Worm (Caenorhabditis elegans) whole organism, L4/young adult: ENCODE results near the gene C27D8.3.

Experiments
- W03F9.2 ChIP-seq: fragments of 150-350 bp; optimal IDR thresholded peaks from 2 replicates; lab custom pipeline; 2014; ENCODE audit warnings: missing biosample characterization, missing genetic modification characterization
- him-1 ChIP-seq: sonication (generic microtip); optimal IDR thresholded peaks from 2 replicates; lab custom pipeline; 2016; ENCODE audit warnings: missing genotype, missing genetic modification reagents, missing genetic modification characterization, missing compliant biosample characterization

DNA sequence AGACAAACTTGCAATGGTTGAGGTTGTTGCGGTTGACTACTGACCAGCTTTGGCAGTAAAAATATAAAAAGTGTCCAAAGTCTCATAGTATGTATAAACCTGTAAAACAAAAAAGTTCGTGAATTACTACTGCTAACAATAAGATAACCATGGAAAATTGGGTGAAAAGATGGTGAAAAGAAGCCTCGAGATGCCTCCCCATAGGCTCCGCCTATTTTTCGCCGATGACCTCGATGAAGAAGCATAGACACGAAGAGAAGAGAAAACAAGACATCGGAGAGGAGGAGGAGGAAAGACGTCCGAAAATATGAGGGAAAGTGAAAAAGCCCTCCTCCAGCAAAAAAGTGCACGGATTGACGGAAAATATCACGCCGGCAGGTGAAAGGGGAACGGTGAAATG is 29.9 kb upstream of the C27D8.3 start, which contains the start of gene T23F6.5:
- TF ChIP-seq him-1 (tag; lab: Kevin White, UChicago) (no peak), W03F9.2 (tag; lab: Kevin White, UChicago) (no peak)
